Worm (Caenorhabditis elegans): ENCODE data around the gene C18E9.8.

DNA sequence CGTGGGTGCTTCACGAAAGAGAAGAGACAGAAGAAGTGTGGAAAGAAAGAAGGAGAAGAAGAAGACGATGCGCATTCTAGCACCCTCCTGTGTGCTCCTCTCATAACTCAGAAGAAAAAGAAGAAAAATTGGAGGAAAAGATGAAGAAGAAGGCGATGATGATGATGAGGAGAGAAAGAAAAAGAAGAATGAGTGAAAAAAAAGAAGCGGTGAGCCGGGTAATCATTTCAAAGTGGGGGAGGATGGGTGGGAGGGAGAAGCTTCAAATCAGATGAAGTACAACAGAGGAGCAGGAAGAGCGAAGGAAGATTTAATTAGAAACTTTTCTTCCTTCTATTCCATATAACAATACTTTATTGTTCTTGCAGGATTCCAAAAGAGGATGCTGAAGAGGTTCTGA lies 22.8 kb upstream of the C18E9.8 start:
- TF ChIP-seq snpc-4 (tag; optimal IDR thresholded peaks at IDR 0.05): no peak
- no peak for TF ChIP-seq fos-1 (tag; optimal IDR thresholded peaks at IDR 0.05)
- no peak for TF ChIP-seq ces-1 (GFP tag; optimal IDR thresholded peaks at IDR 0.05)
- TF ChIP-seq unc-62 (GFP tag; optimal IDR thresholded peaks at IDR 0.05): no peak
- no peak for TF ChIP-seq sox-4 (tag; optimal IDR thresholded peaks at IDR 0.05)
- TF ChIP-seq hlh-17 (GFP tag; optimal IDR thresholded peaks at IDR 0.05; ENCODE audit: borderline replicate concordance): no peak
- TF ChIP-seq aha-1 (tag; optimal IDR thresholded peaks at IDR 0.05): no peak
- TF ChIP-seq rnt-1 (tag; optimal IDR thresholded peaks at IDR 0.05): no peak

Measured in whole organism, L1 larva.